3 worm cellular contexts compared by ENCODE assay signal in genomic region chrX:9441512-9441911, ce11.
TF ChIP-seq lines count a peak whose summit lies in the region.

TSS of gene memb-1 (minus strand) at chrX:9441571.

TF ChIP-seq in whole organism, L1 larva, 84 proteins besides CTCF, POLR2A, EP300 and RAD21 (continued from another document and continues in another):
- TF ChIP-seq ztf-11 (tag; optimal IDR thresholded peaks at IDR 0.05; lab: Kevin White, UChicago) = peak in 1 of 2 experiments; percentile 14
- no peak for TF ChIP-seq ces-1 (GFP tag; optimal IDR thresholded peaks at IDR 0.05; lab: Kevin White, UChicago)
- peak; percentile 20 for TF ChIP-seq unc-130 (tag; optimal IDR thresholded peaks at IDR 0.05; lab: Kevin White, UChicago)
- TF ChIP-seq nhr-85 (tag; lab: Kevin White, UChicago) = peak; percentile 65
- TF ChIP-seq vab-15 (tag; optimal IDR thresholded peaks at IDR 0.05; lab: Kevin White, UChicago) = no peak
- TF ChIP-seq hlh-17 (GFP tag; optimal IDR thresholded peaks at IDR 0.05; lab: Kevin White, UChicago; ENCODE audit: borderline replicate concordance) = no peak
- TF ChIP-seq swsn-7 (tag; optimal IDR thresholded peaks at IDR 0.05; lab: Kevin White, UChicago) = peak; percentile 65
- TF ChIP-seq nhr-84 (tag; optimal IDR thresholded peaks at IDR 0.05; lab: Kevin White, UChicago) = no peak
- TF ChIP-seq lin-14 (GFP tag; optimal IDR thresholded peaks at IDR 0.05; lab: Kevin White, UChicago) = peak; percentile 84
- TF ChIP-seq nhr-47 (tag; optimal IDR thresholded peaks at IDR 0.05; lab: Kevin White, UChicago) = peak; percentile 65
- peak; percentile 23 for TF ChIP-seq dsc-1 (tag; optimal IDR thresholded peaks at IDR 0.05; lab: Kevin White, UChicago)
- TF ChIP-seq alr-1 (tag; optimal IDR thresholded peaks at IDR 0.05; lab: Kevin White, UChicago; ENCODE audit: borderline replicate concordance) = no peak
- peak in 1 of 6 experiments; percentile 26 for TF ChIP-seq elt-3 (tag; optimal IDR thresholded peaks at IDR 0.05; lab: Kevin White, UChicago)
- peak; percentile 43 to 60 (median 55) for TF ChIP-seq ceh-82 (tag; optimal IDR thresholded peaks at IDR 0.05; lab: Kevin White, UChicago)
- TF ChIP-seq dpl-1 (GFP tag; optimal IDR thresholded peaks at IDR 0.05; lab: Kevin White, UChicago) = peak in 2 of 3 experiments; percentile 43 to 50
- TF ChIP-seq lin-13 (GFP tag; optimal IDR thresholded peaks at IDR 0.05; lab: Kevin White, UChicago) = no peak
- TF ChIP-seq fkh-10 (GFP tag; optimal IDR thresholded peaks at IDR 0.05; lab: Kevin White, UChicago) = no peak
- TF ChIP-seq grh-1 (GFP tag; IDR thresholded peaks at IDR 0.05; lab: Robert Waterston, UW) = no peak
- TF ChIP-seq fkh-4 (tag; optimal IDR thresholded peaks at IDR 0.05; lab: Kevin White, UChicago; ENCODE audit: borderline replicate concordance) = no peak
- peak; percentile 70 for TF ChIP-seq nhr-20 (tag; optimal IDR thresholded peaks at IDR 0.05; lab: Kevin White, UChicago)
- TF ChIP-seq irx-1 (tag; optimal IDR thresholded peaks at IDR 0.05; lab: Kevin White, UChicago) = no peak
- peak; percentile 77 for TF ChIP-seq snu-23 (GFP tag; optimal IDR thresholded peaks at IDR 0.05; lab: Kevin White, UChicago)
- TF ChIP-seq lin-39 (tag; optimal IDR thresholded peaks at IDR 0.05; lab: Kevin White, UChicago) = no peak
- no peak for TF ChIP-seq nhr-11 (tag; optimal IDR thresholded peaks at IDR 0.05; lab: Kevin White, UChicago)
- no peak for TF ChIP-seq nhr-12 (tag; optimal IDR thresholded peaks at IDR 0.05; lab: Kevin White, UChicago)
- TF ChIP-seq efl-3 (GFP tag; optimal IDR thresholded peaks at IDR 0.05; lab: Kevin White, UChicago) = no peak
- no peak for TF ChIP-seq ztf-4 (tag; optimal IDR thresholded peaks at IDR 0.05; lab: Kevin White, UChicago)
- TF ChIP-seq xbp-1 (tag; optimal IDR thresholded peaks at IDR 0.05; lab: Kevin White, UChicago) = peak; percentile 100
- TF ChIP-seq jun-1 (tag; optimal IDR thresholded peaks at IDR 0.05; lab: Kevin White, UChicago) = peak; percentile 45
- TF ChIP-seq C04F5.9 (tag; optimal IDR thresholded peaks at IDR 0.05; lab: Kevin White, UChicago) = no peak
- no peak for TF ChIP-seq egl-13 (tag; optimal IDR thresholded peaks at IDR 0.05; lab: Kevin White, UChicago)
- no peak for TF ChIP-seq ets-5 (GFP tag; IDR thresholded peaks at IDR 0.05; lab: Robert Waterston, UW)
- no peak for TF ChIP-seq sox-4 (tag; optimal IDR thresholded peaks at IDR 0.05; lab: Kevin White, UChicago)
- peak; percentile 48 to 51 for TF ChIP-seq efl-1 (optimal IDR thresholded peaks at IDR 0.05; lab: Kevin White, UChicago)
- peak; percentile 11 to 94 for TF ChIP-seq efl-1 (GFP tag; optimal IDR thresholded peaks at IDR 0.05 in 1 of 2; lab: Kevin White, UChicago)
- TF ChIP-seq nhr-237 (tag; optimal IDR thresholded peaks at IDR 0.05; lab: Kevin White, UChicago) = no peak
- TF ChIP-seq lsy-2 (tag; optimal IDR thresholded peaks at IDR 0.05; lab: Kevin White, UChicago) = peak; percentile 56 to 63
- TF ChIP-seq hpl-2 (GFP tag; optimal IDR thresholded peaks at IDR 0.05; lab: Kevin White, UChicago) = no peak
- no peak for TF ChIP-seq zag-1 (tag; optimal IDR thresholded peaks at IDR 0.05; lab: Kevin White, UChicago)
- no peak for TF ChIP-seq snpc-4 (tag; optimal IDR thresholded peaks at IDR 0.05; lab: Kevin White, UChicago)
- TF ChIP-seq fkh-8 (tag; optimal IDR thresholded peaks at IDR 0.05; lab: Kevin White, UChicago) = peak; percentile 35
- peak; percentile 30 to 79 for TF ChIP-seq lin-35 (GFP tag; optimal IDR thresholded peaks at IDR 0.05; lab: Kevin White, UChicago)
- no peak for TF ChIP-seq ceh-88 (GFP tag; IDR thresholded peaks at IDR 0.05; lab: Robert Waterston, UW)
- TF ChIP-seq egl-27 (tag; optimal IDR thresholded peaks at IDR 0.05; lab: Kevin White, UChicago) = no peak
- peak; percentile 42 for TF ChIP-seq tbx-2 (tag; optimal IDR thresholded peaks at IDR 0.05; lab: Kevin White, UChicago)

TF ChIP-seq in whole organism, L2 larva, 48 proteins besides CTCF, POLR2A, EP300 and RAD21 (continued from another document):
- TF ChIP-seq mdl-1 (tag; optimal IDR thresholded peaks at IDR 0.05; lab: Kevin White, UChicago) = no peak
- TF ChIP-seq elt-3 (tag; optimal IDR thresholded peaks at IDR 0.05; lab: Kevin White, UChicago) = no peak
- no peak for TF ChIP-seq ZK546.5 (tag; optimal IDR thresholded peaks at IDR 0.05; lab: Kevin White, UChicago)
- no peak for TF ChIP-seq Y55F3AM.14 (GFP tag; optimal IDR thresholded peaks at IDR 0.05; lab: Kevin White, UChicago)
- peak; percentile 63 for TF ChIP-seq nhr-25 (tag; optimal IDR thresholded peaks at IDR 0.05; lab: Kevin White, UChicago)
- TF ChIP-seq F13H6.1 (tag; optimal IDR thresholded peaks at IDR 0.05; lab: Kevin White, UChicago) = peak; percentile 28
- TF ChIP-seq egl-27 (tag; optimal IDR thresholded peaks at IDR 0.05; lab: Kevin White, UChicago) = peak; percentile 28
- peak; percentile 62 for TF ChIP-seq lin-13 (GFP tag; optimal IDR thresholded peaks at IDR 0.05; lab: Kevin White, UChicago)
- no peak for TF ChIP-seq unc-62 (GFP tag; optimal IDR thresholded peaks at IDR 0.05; lab: Kevin White, UChicago)
- no peak for TF ChIP-seq ztf-11 (tag; optimal IDR thresholded peaks at IDR 0.05; lab: Kevin White, UChicago)
- TF ChIP-seq nhr-12 (tag; optimal IDR thresholded peaks at IDR 0.05; lab: Kevin White, UChicago) = no peak
- TF ChIP-seq skn-1 (tag; optimal IDR thresholded peaks at IDR 0.05; lab: Kevin White, UChicago) = no peak
- TF ChIP-seq blmp-1 (tag; optimal IDR thresholded peaks at IDR 0.05; lab: Kevin White, UChicago; ENCODE audit: insufficient read depth) = no peak

TF ChIP-seq in whole organism, L4 larva, 104 proteins besides CTCF, POLR2A, EP300 and RAD21 (continued from another document):
- TF ChIP-seq daf-16 (GFP tag; optimal IDR thresholded peaks at IDR 0.05; lab: Kevin White, UChicago) (no peak), daf-16 (tag; optimal IDR thresholded peaks at IDR 0.05; lab: Kevin White, UChicago) (peak; percentile 83), hlh-11 (tag; optimal IDR thresholded peaks at IDR 0.05; lab: Kevin White, UChicago) (peak; percentile 66), spr-3 (GFP tag; optimal IDR thresholded peaks at IDR 0.05; lab: Kevin White, UChicago) (no peak), R02D3.7 (tag; optimal IDR thresholded peaks at IDR 0.05; lab: Kevin White, UChicago) (peak; percentile 50), ceh-32 (tag; optimal IDR thresholded peaks at IDR 0.05; lab: Kevin White, UChicago; ENCODE audit: poor library complexity) (no peak), nhr-42 (GFP tag; IDR thresholded peaks at IDR 0.05; lab: Robert Waterston, UW) (no peak), ztf-11 (tag; optimal IDR thresholded peaks at IDR 0.05; lab: Kevin White, UChicago) (no peak)
TF ChIP-seq in whole organism, L4 larva: peak in this region for 20.
